Fruit fly (Drosophila melanogaster) whole organism, embryonic: ENCODE data around the gene Glt.

Experiments
- Abd-B ChIP-seq: fragments of 200-800 bp; sonication (Bioruptor generic); optimal IDR thresholded peaks from 2 replicates; lab custom pipeline; 2018; ENCODE audit warnings: missing biosample characterization, mild to moderate bottlenecking, missing genetic modification characterization, moderate library complexity
- C15 ChIP-seq: fragments of 200-800 bp; sonication (Bioruptor generic); IDR thresholded peaks from 3 replicates; pipeline ENCODE4 v1.3.6; 2022; ENCODE audit warnings: missing biosample characterization, missing genetic modification characterization
- CG10209 ChIP-seq: fragments of 200-800 bp; sonication (Bioruptor generic); optimal IDR thresholded peaks from 3 replicates; lab custom pipeline; 2017; ENCODE audit warnings: missing biosample characterization, mild to moderate bottlenecking, missing genetic modification characterization, missing genetic modification reagents
- CG10321 ChIP-seq: fragments of 200-800 bp; sonication (Bioruptor generic); IDR thresholded peaks from 2 replicates; pipeline ENCODE4 v1.3.6; 2022; ENCODE audit warnings: missing biosample characterization, missing genetic modification characterization
- CG10366 ChIP-seq: fragments of 200-800 bp; sonication (Bioruptor generic); IDR thresholded peaks from 2 replicates; pipeline ENCODE4 v1.3.6; 2022; ENCODE audit warnings: missing biosample characterization, missing genetic modification characterization
- CG10431 ChIP-seq: fragments of 200-800 bp; sonication (Bioruptor generic); optimal IDR thresholded peaks from 3 replicates; lab custom pipeline; 2018; ENCODE audit warnings: missing biosample characterization, mild to moderate bottlenecking, missing genetic modification characterization
- CG10543 ChIP-seq: fragments of 200-800 bp; sonication (Bioruptor generic); optimal IDR thresholded peaks from 3 replicates; lab custom pipeline; 2017; ENCODE audit warnings: missing biosample characterization, mild to moderate bottlenecking, missing genetic modification characterization, moderate library complexity
- CG11093 ChIP-seq: fragments of 200-800 bp; sonication (Bioruptor generic); IDR thresholded peaks from 3 replicates; pipeline ENCODE4 v1.3.6; 2022; ENCODE audit warnings: missing biosample characterization, missing genetic modification characterization
- CG1233 ChIP-seq: fragments of 200-800 bp; sonication (Bioruptor generic); optimal IDR thresholded peaks from 4 replicates; lab custom pipeline; 2018; ENCODE audit warnings: missing biosample characterization, mild to moderate bottlenecking, missing genetic modification characterization
- CG17568 ChIP-seq: fragments of 200-800 bp; sonication (Bioruptor generic); optimal IDR thresholded peaks from 2 replicates; lab custom pipeline; 2018; ENCODE audit warnings: missing biosample characterization, mild to moderate bottlenecking, missing genetic modification characterization, moderate library complexity
- CG17612 ChIP-seq: fragments of 200-800 bp; sonication (Bioruptor generic); IDR thresholded peaks from 2 replicates; pipeline ENCODE4 v1.3.6; 2022; ENCODE audit warnings: missing biosample characterization, missing genetic modification characterization
- CG1792 ChIP-seq: fragments of 200-800 bp; sonication (Bioruptor generic); optimal IDR thresholded peaks from 2 replicates; lab custom pipeline; 2016; ENCODE audit warnings: missing biosample characterization, missing genetic modification characterization
- CG1832 ChIP-seq: fragments of 200-800 bp; sonication (Bioruptor generic); optimal IDR thresholded peaks from 2 replicates; lab custom pipeline; 2017; ENCODE audit warnings: missing biosample characterization, mild to moderate bottlenecking, missing genetic modification characterization, inconsistent platforms
- CG34224 ChIP-seq: fragments of 200-800 bp; sonication (Bioruptor generic); IDR thresholded peaks from 3 replicates; pipeline ENCODE4 v1.3.6; 2022; ENCODE audit warnings: missing biosample characterization, missing genetic modification characterization; ENCODE audit not compliant: partially characterized antibody
- CG4854 ChIP-seq: fragments of 200-800 bp; sonication (Bioruptor generic); optimal IDR thresholded peaks from 2 replicates; lab custom pipeline; 2016; ENCODE audit warnings: missing biosample characterization, missing genetic modification characterization, inconsistent platforms
- CG6765 ChIP-seq: fragments of 200-800 bp; sonication (Bioruptor generic); optimal IDR thresholded peaks from 3 replicates; lab custom pipeline; 2017; ENCODE audit warnings: missing biosample characterization, mild to moderate bottlenecking, missing genetic modification characterization
- CG8290 ChIP-seq, 3 experiments: fragments of 200-800 bp; sonication (Bioruptor generic); optimal IDR thresholded peaks; 2 replicates each; lab custom pipeline; 2016 to 2019; ENCODE audit warnings: missing biosample characterization in 3 of 3, missing genetic modification characterization in 3 of 3, mild to moderate bottlenecking in 2 of 3, moderate library complexity in 1 of 3
- CG8478 ChIP-seq: fragments of >200 bp; optimal IDR thresholded peaks from 2 replicates; lab custom pipeline; 2018
- CG8944 ChIP-seq: fragments of 200-800 bp; sonication (Bioruptor generic); optimal IDR thresholded peaks from 3 replicates; lab custom pipeline; 2016; ENCODE audit warnings: missing biosample characterization, missing genetic modification characterization
- CkIIα-i1 ChIP-seq: fragments of 200-800 bp; sonication (Bioruptor generic); IDR thresholded peaks from 2 replicates; pipeline ENCODE4 v1.3.6; 2022; ENCODE audit warnings: missing biosample characterization, missing genetic modification characterization
- D19A ChIP-seq: fragments of 200-800 bp; optimal IDR thresholded peaks from 3 replicates; lab custom pipeline; 2019; ENCODE audit warnings: missing biosample characterization, mild to moderate bottlenecking, missing genetic modification characterization, moderate library complexity
- GATAe ChIP-seq: fragments of 200-800 bp; sonication (Bioruptor generic); conservative IDR thresholded peaks from 2 replicates; pipeline ENCODE4 v1.3.6; 2022; ENCODE audit warnings: missing biosample characterization, missing genetic modification characterization
- H2.0 ChIP-seq: fragments of 200-800 bp; sonication (Bioruptor generic); IDR thresholded peaks from 2 replicates; pipeline ENCODE4 v1.3.6; 2022; ENCODE audit warnings: missing biosample characterization, missing genetic modification characterization
- Hr39 ChIP-seq: fragments of >200 bp; optimal IDR thresholded peaks from 2 replicates; lab custom pipeline; 2017
- MBD-R2 ChIP-seq: fragments of 200-800 bp; sonication (Bioruptor generic); IDR thresholded peaks from 2 replicates; pipeline ENCODE4 v1.3.6; 2022; ENCODE audit warnings: missing biosample characterization, missing genetic modification characterization
- MESR4 ChIP-seq: fragments of 200-800 bp; sonication (Bioruptor generic); optimal IDR thresholded peaks from 2 replicates; lab custom pipeline; 2018; ENCODE audit warnings: missing biosample characterization, mild to moderate bottlenecking, missing genetic modification characterization, moderate library complexity
- MTF-1 ChIP-seq: fragments of 200-800 bp; sonication (Bioruptor generic); optimal IDR thresholded peaks from 2 replicates; lab custom pipeline; 2018; ENCODE audit warnings: missing biosample characterization, mild to moderate bottlenecking, missing genetic modification characterization, borderline replicate concordance
- Opbp ChIP-seq: fragments of 200-800 bp; sonication (Bioruptor generic); IDR thresholded peaks from 3 replicates; pipeline ENCODE4 v1.3.6; 2022; ENCODE audit warnings: missing biosample characterization, missing genetic modification characterization; ENCODE audit not compliant: partially characterized antibody
- amos ChIP-seq: fragments of 200-800 bp; sonication (Bioruptor generic); IDR thresholded peaks from 2 replicates; pipeline ENCODE4 v1.3.6; 2022; ENCODE audit warnings: missing biosample characterization, missing genetic modification characterization; ENCODE audit not compliant: partially characterized antibody
- caup ChIP-seq: fragments of 200-800 bp; sonication (Bioruptor generic); optimal IDR thresholded peaks from 3 replicates; lab custom pipeline; 2017; ENCODE audit warnings: missing biosample characterization, mild to moderate bottlenecking, missing genetic modification characterization, moderate library complexity; ENCODE audit not compliant: severe bottlenecking
- dati ChIP-seq: fragments of 200-800 bp; sonication (Bioruptor generic); IDR thresholded peaks from 2 replicates; pipeline ENCODE4 v1.3.6; 2022; ENCODE audit warnings: missing biosample characterization, missing genetic modification characterization
- disco-r ChIP-seq: fragments of 200-800 bp; sonication (Bioruptor generic); optimal IDR thresholded peaks from 2 replicates; lab custom pipeline; 2016; ENCODE audit warnings: missing biosample characterization, missing genetic modification characterization
- dmrt11E ChIP-seq: fragments of 200-800 bp; sonication (Bioruptor generic); optimal IDR thresholded peaks from 3 replicates; lab custom pipeline; 2018; ENCODE audit warnings: missing biosample characterization, mild to moderate bottlenecking, missing genetic modification characterization, moderate library complexity
- dmrt99B ChIP-seq: fragments of 200-800 bp; sonication (Bioruptor generic); optimal IDR thresholded peaks from 2 replicates; lab custom pipeline; 2018; ENCODE audit warnings: missing biosample characterization, mild to moderate bottlenecking, missing genetic modification characterization, moderate library complexity
- gcm2 ChIP-seq: fragments of 200-800 bp; sonication (Bioruptor generic); optimal IDR thresholded peaks from 2 replicates; lab custom pipeline; 2016; ENCODE audit warnings: missing biosample characterization, missing genetic modification characterization
- her ChIP-seq: fragments of 200-800 bp; sonication (Bioruptor generic); optimal IDR thresholded peaks from 2 replicates; lab custom pipeline; 2016; ENCODE audit warnings: missing biosample characterization, missing genetic modification characterization
- kah ChIP-seq: fragments of 200-800 bp; sonication (Bioruptor generic); optimal IDR thresholded peaks from 2 replicates; lab custom pipeline; 2018; ENCODE audit warnings: missing biosample characterization, mild to moderate bottlenecking, missing genetic modification characterization
- mam ChIP-seq: fragments of 200-800 bp; sonication (Bioruptor generic); optimal IDR thresholded peaks from 3 replicates; lab custom pipeline; 2016; ENCODE audit warnings: missing biosample characterization, missing genetic modification characterization
- nerfin-1 ChIP-seq: fragments of 200-800 bp; sonication (Bioruptor generic); optimal IDR thresholded peaks from 3 replicates; lab custom pipeline; 2019; ENCODE audit warnings: missing biosample characterization, mild to moderate bottlenecking, missing genetic modification characterization, moderate library complexity
- nmo ChIP-seq: fragments of 200-800 bp; sonication (Bioruptor generic); optimal IDR thresholded peaks from 2 replicates; lab custom pipeline; 2018; ENCODE audit warnings: missing biosample characterization, mild to moderate bottlenecking, missing genetic modification characterization, moderate library complexity
- p53 ChIP-seq: fragments of 200-800 bp; sonication (Bioruptor generic); optimal IDR thresholded peaks from 2 replicates; lab custom pipeline; 2016; ENCODE audit warnings: missing biosample characterization, missing genetic modification characterization
- pan ChIP-seq, 4 experiments: fragments of >200 bp in 3 of 4; fragments of 200-800 bp in 1 of 4; sonication (Bioruptor generic) in 1 of 4; optimal IDR thresholded peaks in 3 of 4; IDR thresholded peaks in 1 of 4; 2 replicates each; pipeline versions ENCODE4 v1.3.6 to Lab custom; 2017 to 2022; ENCODE audit warnings: missing biosample characterization in 2 of 4, missing genetic modification characterization in 2 of 4, mixed read lengths in 1 of 4
- row ChIP-seq: fragments of 200-800 bp; sonication (Bioruptor generic); IDR thresholded peaks from 3 replicates; pipeline ENCODE4 v1.3.6; 2022; ENCODE audit warnings: missing biosample characterization, missing genetic modification characterization
- sc ChIP-seq, 3 experiments: fragments of >200 bp in 2 of 3; fragments of 200-800 bp in 1 of 3; sonication (Bioruptor generic) in 1 of 3; optimal IDR thresholded peaks; 2 replicates in 2 of 3; 3 replicates in 1 of 3; lab custom pipeline; 2017; ENCODE audit warnings: mild to moderate bottlenecking in 1 of 3, missing biosample characterization in 1 of 3, missing genetic modification characterization in 1 of 3, missing genetic modification reagents in 1 of 3
- sens ChIP-seq: fragments of 200-800 bp; sonication (Bioruptor generic); peaks from one replicate; lab custom pipeline; 2016; ENCODE audit warnings: missing biosample characterization, missing genetic modification characterization
- shn ChIP-seq: fragments of 200-800 bp; sonication (Bioruptor generic); optimal IDR thresholded peaks from 3 replicates; lab custom pipeline; 2016; ENCODE audit warnings: missing biosample characterization, missing genetic modification characterization
- slp2 ChIP-seq: fragments of 200-800 bp; sonication (Bioruptor generic); optimal IDR thresholded peaks from 2 replicates; lab custom pipeline; 2016; ENCODE audit warnings: missing biosample characterization, missing genetic modification characterization

Glt gene

DNA sequence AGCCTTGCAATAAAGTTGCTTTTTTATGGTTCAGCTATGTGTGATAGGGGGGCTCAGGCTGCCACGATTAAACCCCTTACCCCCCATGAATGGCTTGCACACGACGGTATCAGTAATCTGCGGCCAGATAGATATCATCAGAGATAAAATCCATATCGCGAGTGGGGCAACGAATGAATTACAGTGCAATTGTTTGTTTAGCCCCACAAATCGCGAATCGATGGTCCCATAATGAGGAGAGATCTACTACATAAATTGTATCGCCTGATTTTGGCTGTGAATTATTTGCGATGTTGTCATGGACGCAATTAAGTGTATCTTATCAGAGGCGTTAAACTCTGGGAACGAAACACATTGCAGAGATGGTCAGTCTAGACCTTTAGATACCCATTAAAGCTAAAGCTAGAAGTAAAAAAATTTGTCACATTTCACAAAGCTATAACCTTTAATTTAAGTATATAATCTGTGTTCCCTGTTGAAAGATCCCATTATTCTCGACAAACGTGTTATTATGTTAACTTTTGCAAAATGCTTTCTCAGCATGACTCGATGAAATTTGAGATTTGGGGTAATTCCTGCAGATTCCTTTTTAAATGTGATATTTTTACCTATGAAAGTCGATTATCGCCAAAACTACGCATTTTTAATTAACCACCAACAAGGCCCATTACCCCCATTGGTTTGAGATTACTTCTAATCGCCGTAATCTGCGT, 25.6 kb downstream of the Glt start (continued):
- TF ChIP-seq MESR4 (no peak), Opbp (GFP tag; lab: Robert Waterston, UW) (no peak), GATAe (GFP tag; lab: Robert Waterston, UW) (peak; percentile 66), row (peak; percentile 48; the same call in 1 of the 3 replicates), CG6765 (GFP tag; lab: Kevin White, UChicago) (peak; percentile 14), CG1233 (no peak), CG34224 (no peak), MTF-1 (GFP tag; lab: Kevin White, UChicago) (peak; percentile 74)

DNA sequence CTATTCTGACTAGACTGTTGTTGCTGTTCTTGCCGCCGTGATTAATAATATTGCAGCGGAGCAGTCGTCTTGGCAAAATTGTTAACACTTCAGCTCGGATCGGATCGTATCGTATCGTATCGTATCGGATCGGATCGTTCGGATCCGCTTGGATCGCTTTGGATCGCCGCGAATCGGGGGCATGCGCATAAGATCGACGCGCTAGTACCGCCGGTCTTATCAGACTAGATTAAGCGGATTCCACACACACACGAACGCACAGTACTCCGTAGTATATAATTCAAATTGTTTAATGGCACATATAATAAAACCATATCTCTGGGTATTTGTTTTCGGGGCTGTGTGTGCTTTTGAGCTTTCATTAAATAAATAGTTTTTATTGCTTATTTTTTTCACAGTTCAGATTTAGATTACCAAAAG, 27.4 kb downstream of the Glt start:
- TF ChIP-seq C15 (no peak), CG34224 (no peak), gcm2 (GFP tag; lab: Kevin White, UChicago) (no peak), slp2 (GFP tag; lab: Kevin White, UChicago) (no peak), CG4854 (GFP tag; lab: Kevin White, UChicago) (no peak), CG8290 (GFP tag; optimal IDR thresholded peaks at IDR 0.05; lab: Kevin White, UChicago) (no peak), CG8290 (tag; optimal IDR thresholded peaks at IDR 0.05; lab: Kevin White, UChicago) (peak in 1 of 2 experiments; percentile 40), sens (peak; percentile 87), CG17612 (GFP tag; lab: Robert Waterston, UW) (no peak), caup (GFP tag; lab: Kevin White, UChicago) (peak; percentile 55), CG11093 (GFP tag; lab: Robert Waterston, UW) (no peak), shn (no peak), D19A (no peak), CG8478 (lab: Kevin White, UChicago) (no peak), dmrt99B (tag; lab: Kevin White, UChicago) (peak; percentile 19), disco-r (GFP tag; lab: Kevin White, UChicago) (no peak), mam (GFP tag; lab: Kevin White, UChicago) (no peak), nmo (GFP tag; lab: Kevin White, UChicago) (no peak), p53 (GFP tag; lab: Kevin White, UChicago) (no peak), CG10209 (peak; percentile 58), MBD-R2 (GFP tag; lab: Robert Waterston, UW) (peak; percentile 25; the same call in 1 of the 2 replicates), dmrt11E (tag; lab: Kevin White, UChicago) (no peak), CG8944 (GFP tag; lab: Kevin White, UChicago) (no peak), CG10543 (GFP tag; lab: Kevin White, UChicago) (peak; percentile 94), nerfin-1 (tag; lab: Kevin White, UChicago) (peak; percentile 44), her (GFP tag; lab: Kevin White, UChicago) (no peak), Abd-B (GFP tag; lab: Kevin White, UChicago) (no peak), CG1832 (GFP tag; lab: Kevin White, UChicago) (no peak), H2.0 (GFP tag; lab: Robert Waterston, UW) (peak; percentile 15; the same call in 1 of the 2 replicates), amos (GFP tag; lab: Robert Waterston, UW) (no peak), CG10431 (GFP tag; lab: Kevin White, UChicago) (peak; percentile 61), CkIIα-i1 (GFP tag; lab: Robert Waterston, UW) (no peak), CG10321 (no peak), CG1792 (GFP tag; lab: Kevin White, UChicago) (no peak), dati (GFP tag; lab: Robert Waterston, UW) (no peak), pan (optimal IDR thresholded peaks at IDR 0.05; lab: Kevin White, UChicago) (no peak), pan (GFP tag; optimal IDR thresholded peaks at IDR 0.05 in 1 of 2, IDR thresholded peaks at IDR 0.05 in 1 of 2) (no peak), sc (optimal IDR thresholded peaks at IDR 0.05; lab: Kevin White, UChicago) (no peak), sc (GFP tag; optimal IDR thresholded peaks at IDR 0.05; lab: Kevin White, UChicago) (peak; percentile 6), CG10366 (GFP tag; lab: Robert Waterston, UW) (no peak), CG17568 (GFP tag; lab: Kevin White, UChicago) (peak; percentile 75), Hr39 (no peak), kah (GFP tag; lab: Kevin White, UChicago) (peak; percentile 18)
